Worm (Caenorhabditis elegans) whole organism, L3 larva: ENCODE data around the gene K01A2.5.
A peak's percentile ranks its signal among the peaks of the same experiment; 100 is the strongest.

Experiments used
- ZK546.5 ChIP-seq: sonication (generic microtip); optimal IDR thresholded peaks from 2 replicates; lab custom pipeline; 2017; ENCODE audit warnings: missing biosample characterization, missing genetic modification characterization
- aly-2 ChIP-seq: fragments of 150-350 bp; optimal IDR thresholded peaks from 2 replicates; lab custom pipeline; 2014; ENCODE audit warnings: missing biosample characterization, missing genetic modification characterization
- ama-1 ChIP-seq: fragments of 150-350 bp; optimal IDR thresholded peaks from 2 replicates; lab custom pipeline; 2018
- ceh-16 ChIP-seq: sonication (generic microtip); optimal IDR thresholded peaks from 2 replicates; lab custom pipeline; 2017; ENCODE audit warnings: missing biosample characterization, missing genetic modification characterization
- ceh-28 ChIP-seq: fragments of 150-350 bp; optimal IDR thresholded peaks from 2 replicates; lab custom pipeline; 2014; ENCODE audit warnings: missing biosample characterization, missing genetic modification reagents, missing genetic modification characterization
- ceh-82 ChIP-seq: fragments of 150-350 bp; optimal IDR thresholded peaks from 2 replicates; lab custom pipeline; 2014; ENCODE audit warnings: missing biosample characterization, missing genetic modification characterization
- ceh-9 ChIP-seq: sonication (generic microtip); optimal IDR thresholded peaks from 2 replicates; lab custom pipeline; 2018; ENCODE audit warnings: missing biosample characterization, missing genetic modification characterization
- daf-12 ChIP-seq: fragments of 150-350 bp; optimal IDR thresholded peaks from 2 replicates; lab custom pipeline; 2014; ENCODE audit warnings: missing biosample characterization, missing genetic modification reagents, missing genetic modification characterization
- egl-27 ChIP-seq: sonication (generic microtip); optimal IDR thresholded peaks from 4 replicates; lab custom pipeline; 2017; ENCODE audit warnings: missing biosample characterization, missing genetic modification reagents, missing genetic modification characterization
- elt-1 ChIP-seq: fragments of 150-350 bp; optimal IDR thresholded peaks from 2 replicates; lab custom pipeline; 2014; ENCODE audit warnings: missing biosample characterization, missing genetic modification characterization
- eor-1 ChIP-seq, 2 experiments: fragments of 150-350 bp; optimal IDR thresholded peaks; 2 replicates each; lab custom pipeline; 2014 to 2018; ENCODE audit warnings: missing biosample characterization in 2 of 2, missing genetic modification characterization in 2 of 2
- fkh-2 ChIP-seq: fragments of 150-350 bp; optimal IDR thresholded peaks from 2 replicates; lab custom pipeline; 2014; ENCODE audit warnings: missing biosample characterization, missing genetic modification reagents, missing genetic modification characterization
- fos-1 ChIP-seq: fragments of 150-350 bp; optimal IDR thresholded peaks from 2 replicates; lab custom pipeline; 2014; ENCODE audit warnings: missing biosample characterization, missing genetic modification characterization
- hmg-11 ChIP-seq: sonication (generic microtip); optimal IDR thresholded peaks from 2 replicates; lab custom pipeline; 2016; ENCODE audit warnings: missing genetic modification characterization, missing compliant biosample characterization
- lin-39 ChIP-seq: fragments of 150-350 bp; optimal IDR thresholded peaks from 2 replicates; lab custom pipeline; 2018; ENCODE audit warnings: missing biosample characterization, missing genetic modification reagents, missing genetic modification characterization
- mdl-1 ChIP-seq: fragments of 150-350 bp; optimal IDR thresholded peaks from 2 replicates; lab custom pipeline; 2014; ENCODE audit warnings: missing biosample characterization, missing genetic modification characterization
- mml-1 ChIP-seq: fragments of 150-350 bp; sonication (generic microtip); optimal IDR thresholded peaks from 3 replicates; lab custom pipeline; 2014; ENCODE audit warnings: missing biosample characterization, missing genetic modification characterization
- nfya-1 ChIP-seq: sonication (generic microtip); optimal IDR thresholded peaks from 2 replicates; lab custom pipeline; 2017; ENCODE audit warnings: missing genetic modification characterization, mild to moderate bottlenecking, missing compliant biosample characterization, antibody characterized with exemption, moderate library complexity; ENCODE audit not compliant: insufficient read depth
- nhr-11 ChIP-seq: fragments of 150-350 bp; optimal IDR thresholded peaks from 2 replicates; lab custom pipeline; 2014; ENCODE audit warnings: missing biosample characterization, missing genetic modification characterization
- nhr-12 ChIP-seq: fragments of 150-350 bp; optimal IDR thresholded peaks from 2 replicates; lab custom pipeline; 2014; ENCODE audit warnings: missing biosample characterization, missing genetic modification characterization
- nhr-23 ChIP-seq: fragments of 150-350 bp; optimal IDR thresholded peaks from 2 replicates; lab custom pipeline; 2014; ENCODE audit warnings: missing biosample characterization, missing genetic modification reagents, missing genetic modification characterization
- nhr-237 ChIP-seq: fragments of 150-350 bp; optimal IDR thresholded peaks from 2 replicates; lab custom pipeline; 2014; ENCODE audit warnings: missing biosample characterization, missing genetic modification characterization
- nhr-25 ChIP-seq: sonication (generic microtip); optimal IDR thresholded peaks from 2 replicates; lab custom pipeline; 2017; ENCODE audit warnings: missing biosample characterization, missing genetic modification characterization
- nhr-67 ChIP-seq: fragments of 150-350 bp; optimal IDR thresholded peaks from 2 replicates; lab custom pipeline; 2014; ENCODE audit warnings: missing biosample characterization, missing genetic modification characterization
- nhr-77 ChIP-seq: fragments of 150-350 bp; optimal IDR thresholded peaks from 2 replicates; lab custom pipeline; 2014; ENCODE audit warnings: missing biosample characterization, missing genetic modification characterization
- pha-4 ChIP-seq: fragments of 150-350 bp; optimal IDR thresholded peaks from 2 replicates; lab custom pipeline; 2014; ENCODE audit warnings: missing biosample characterization, missing genetic modification reagents, missing genetic modification characterization
- pqm-1 ChIP-seq: fragments of 150-350 bp; optimal IDR thresholded peaks from 2 replicates; lab custom pipeline; 2017; ENCODE audit warnings: missing biosample characterization, missing genetic modification characterization, inconsistent platforms
- sea-2 ChIP-seq: fragments of 150-350 bp; sonication (generic microtip); optimal IDR thresholded peaks from 4 replicates; lab custom pipeline; 2014; ENCODE audit warnings: missing biosample characterization, missing genetic modification reagents, missing genetic modification characterization
- skn-1 ChIP-seq: fragments of 150-350 bp; optimal IDR thresholded peaks from 2 replicates; lab custom pipeline; 2014; ENCODE audit warnings: missing biosample characterization, missing genetic modification characterization
- tbx-2 ChIP-seq: sonication (generic microtip); optimal IDR thresholded peaks from 2 replicates; lab custom pipeline; 2016; ENCODE audit warnings: mild to moderate bottlenecking, missing genetic modification characterization, missing compliant biosample characterization
- unc-39 ChIP-seq: sonication (generic microtip); optimal IDR thresholded peaks from 4 replicates; lab custom pipeline; 2017; ENCODE audit warnings: missing biosample characterization, missing genetic modification characterization
- zag-1 ChIP-seq: fragments of 150-350 bp; optimal IDR thresholded peaks from 2 replicates; lab custom pipeline; 2014; ENCODE audit warnings: missing biosample characterization, missing genetic modification characterization
- ztf-11 ChIP-seq: fragments of 150-350 bp; optimal IDR thresholded peaks from 2 replicates; lab custom pipeline; 2014; ENCODE audit warnings: missing biosample characterization, missing genetic modification characterization
- ztf-4 ChIP-seq: fragments of 150-350 bp; optimal IDR thresholded peaks from 2 replicates; lab custom pipeline; 2014; ENCODE audit warnings: missing biosample characterization, missing genetic modification characterization

Gene K01A2.5

ce11 chrII:257519-257918 lies 43.6 kb upstream of the K01A2.5 start, which contains the start of gene cat-2:
Gene cat-2 (plus strand): TSS chrII:257819.
- peak; percentile 29 for TF ChIP-seq lin-39 (tag; lab: Kevin White, UChicago)
- TF ChIP-seq zag-1 (tag; lab: Kevin White, UChicago): no peak

ce11 chrII:263563-263962 lies 37.5 kb upstream of the K01A2.5 start, which contains the start of gene scc-2:
Gene scc-2 (minus strand): TSS chrII:263663.
- TF ChIP-seq aly-2 (tag; lab: Kevin White, UChicago) (no peak), zag-1 (tag; lab: Kevin White, UChicago) (no peak), ama-1 (no peak), ceh-82 (no peak), nfya-1 (tag; lab: Kevin White, UChicago) (no peak), ceh-28 (tag; lab: Kevin White, UChicago) (no peak)

DNA sequence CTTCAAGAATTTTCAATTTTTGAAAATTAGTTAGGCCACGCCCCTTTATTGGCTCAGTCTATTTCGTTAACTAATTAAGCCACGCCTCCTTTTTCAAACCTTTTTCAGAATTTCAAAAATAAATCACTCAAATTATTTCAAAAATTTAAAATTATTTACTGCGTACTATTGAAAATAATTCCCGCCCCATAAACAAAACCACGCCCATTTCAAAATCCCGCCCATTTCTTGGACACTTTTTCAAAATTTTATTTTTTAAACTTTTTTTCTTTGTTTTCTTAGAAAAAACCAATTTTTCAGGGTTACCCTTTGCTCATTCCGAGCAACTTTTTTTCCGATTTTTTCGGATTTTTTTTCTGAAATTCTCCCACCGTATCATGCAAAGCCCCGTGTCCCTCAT lies 37.0 kb upstream of the K01A2.5 start, which contains the start of gene B0432.14:
Gene B0432.14, plus strand, starts transcription at position 301 of the 400 bp plus-strand sequence.
- TF ChIP-seq fos-1 (tag; lab: Kevin White, UChicago): no peak
- no peak for TF ChIP-seq pqm-1 (tag; lab: Kevin White, UChicago)
- TF ChIP-seq egl-27: no peak
- TF ChIP-seq lin-39 (tag; lab: Kevin White, UChicago): no peak
- no peak for TF ChIP-seq eor-1 (tag; optimal IDR thresholded peaks at IDR 0.05; lab: Kevin White, UChicago)
- no peak for TF ChIP-seq mml-1 (tag; lab: Kevin White, UChicago)
- TF ChIP-seq pha-4: no peak
- no peak for TF ChIP-seq sea-2
- no peak for TF ChIP-seq ZK546.5 (tag; lab: Kevin White, UChicago)

DNA sequence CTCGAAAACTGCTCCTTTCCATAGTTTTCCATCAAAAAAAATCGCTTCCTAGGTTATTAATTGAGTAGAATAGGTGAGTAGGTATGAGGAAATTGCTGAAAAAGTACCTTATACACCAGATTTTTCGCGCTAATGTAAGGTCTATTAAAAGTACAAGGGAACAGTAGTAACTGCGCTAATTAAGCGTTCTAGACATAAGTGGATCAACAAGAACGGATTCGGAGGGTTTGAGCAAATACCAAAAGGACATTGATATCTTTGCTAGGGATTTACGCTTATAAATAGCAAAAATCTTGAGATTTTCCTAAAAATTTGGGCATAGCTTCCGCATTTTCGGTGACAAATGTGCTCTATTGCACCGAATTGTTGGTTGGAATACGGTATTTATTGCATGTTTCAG lies 27.2 kb upstream of the K01A2.5 start, which contains the start of gene B0432.7:
Gene B0432.7, minus strand, starts transcription at position 101 of the 400 bp plus-strand sequence.
- no peak for TF ChIP-seq tbx-2 (tag; lab: Kevin White, UChicago)
- no peak for TF ChIP-seq ceh-9
- no peak for TF ChIP-seq sea-2
- no peak for TF ChIP-seq ztf-11 (tag; lab: Kevin White, UChicago)
- no peak for TF ChIP-seq mdl-1 (tag; lab: Kevin White, UChicago)
- no peak for TF ChIP-seq fkh-2 (tag; lab: Kevin White, UChicago)
- TF ChIP-seq nhr-25: no peak
- TF ChIP-seq ztf-4 (tag; lab: Kevin White, UChicago): no peak
- no peak for TF ChIP-seq skn-1
- TF ChIP-seq nhr-23 (tag; lab: Kevin White, UChicago): no peak
- TF ChIP-seq nhr-67 (tag; lab: Kevin White, UChicago): no peak
- no peak for TF ChIP-seq ZK546.5 (tag; lab: Kevin White, UChicago)
- no peak for TF ChIP-seq nhr-11 (tag; lab: Kevin White, UChicago)
- no peak for TF ChIP-seq nfya-1 (tag; lab: Kevin White, UChicago)
- no peak for TF ChIP-seq ceh-16 (tag; lab: Kevin White, UChicago)
- TF ChIP-seq fos-1 (tag; lab: Kevin White, UChicago): no peak
- no peak for TF ChIP-seq ceh-28 (tag; lab: Kevin White, UChicago)
- TF ChIP-seq unc-39 (tag; lab: Kevin White, UChicago): no peak

- TF ChIP-seq hmg-11 (tag; lab: Kevin White, UChicago) (no peak), ceh-9 (no peak), nfya-1 (tag; lab: Kevin White, UChicago) (no peak), nhr-77 (no peak), nhr-237 (tag; lab: Kevin White, UChicago) (no peak), pha-4 (no peak), elt-1 (tag; lab: Kevin White, UChicago) (no peak), nhr-67 (tag; lab: Kevin White, UChicago) (no peak), ceh-16 (tag; lab: Kevin White, UChicago) (no peak), nhr-12 (tag; lab: Kevin White, UChicago) (no peak), fkh-2 (tag; lab: Kevin White, UChicago) (no peak)
Observed at ce11 chrII:278636-279035, 22.4 kb upstream of the K01A2.5 start, which contains the start of gene B0432.8. Gene B0432.8 (minus strand): TSS chrII:278736.

DNA sequence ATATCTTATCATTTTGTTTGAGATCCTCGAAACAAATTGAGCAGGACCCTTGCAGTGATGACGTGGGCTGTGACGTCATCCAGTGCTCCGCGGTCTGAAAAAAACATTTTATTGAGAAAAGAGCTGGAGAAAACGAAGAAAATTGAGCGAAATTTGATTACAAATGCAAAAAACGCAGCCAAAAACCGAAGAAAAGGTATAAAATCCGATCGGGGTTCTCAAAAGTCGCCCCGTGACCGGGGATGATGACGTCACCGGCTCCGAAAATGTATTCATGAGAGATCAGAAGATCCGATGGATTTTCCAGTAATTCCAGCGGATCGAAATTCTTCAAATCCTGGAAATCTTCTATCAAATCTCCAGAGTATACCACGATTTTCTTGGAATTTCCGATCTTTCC lies 18.6 kb upstream of the K01A2.5 start, which contains the start of gene trul-1:
Gene trul-1, minus strand, starts transcription at position 101 of the 400 bp plus-strand sequence.
- TF ChIP-seq nhr-11 (tag; lab: Kevin White, UChicago): no peak
- no peak for TF ChIP-seq skn-1
- TF ChIP-seq daf-12: no peak
- no peak for TF ChIP-seq zag-1 (tag; lab: Kevin White, UChicago)
